Fruit fly (Drosophila melanogaster) whole organism, embryonic: ENCODE data around the gene Prosalpha6.

Experiments used
- Blimp-1 ChIP-seq: fragments of 200-800 bp; sonication (Bioruptor generic); optimal IDR thresholded peaks from 3 replicates; lab custom pipeline; 2018; ENCODE audit warnings: missing biosample characterization, missing genetic modification characterization, mild to moderate bottlenecking, moderate library complexity, missing genetic modification reagents
- BtbVII ChIP-seq: fragments of 200-800 bp; sonication (Bioruptor generic); optimal IDR thresholded peaks from 3 replicates; lab custom pipeline; 2017; ENCODE audit warnings: missing biosample characterization, mild to moderate bottlenecking, missing genetic modification characterization
- CG10147 ChIP-seq: fragments of 200-800 bp; sonication (Bioruptor generic); optimal IDR thresholded peaks from 2 replicates; lab custom pipeline; 2019; ENCODE audit warnings: missing biosample characterization, mild to moderate bottlenecking, missing genetic modification characterization, moderate library complexity
- CG10274 ChIP-seq: fragments of 200-800 bp; sonication (Bioruptor generic); optimal IDR thresholded peaks from 3 replicates; lab custom pipeline; 2017; ENCODE audit warnings: missing biosample characterization, mild to moderate bottlenecking, missing genetic modification characterization
- CG10321 ChIP-seq: fragments of 200-800 bp; sonication (Bioruptor generic); IDR thresholded peaks from 2 replicates; pipeline ENCODE4 v1.3.6; 2022; ENCODE audit warnings: missing biosample characterization, missing genetic modification characterization
- CG11085 ChIP-seq: fragments of 200-800 bp; sonication (Bioruptor generic); IDR thresholded peaks from 2 replicates; pipeline ENCODE4 v1.3.6; 2022; ENCODE audit warnings: missing biosample characterization, missing genetic modification characterization
- CG14667 ChIP-seq: fragments of 200-800 bp; sonication (Bioruptor generic); IDR thresholded peaks from 2 replicates; pipeline ENCODE4 v1.3.6; 2022; ENCODE audit warnings: missing biosample characterization, missing genetic modification characterization
- CG16863 ChIP-seq: fragments of 200-800 bp; sonication (Bioruptor generic); optimal IDR thresholded peaks from 3 replicates; lab custom pipeline; 2016; ENCODE audit warnings: missing biosample characterization, missing genetic modification characterization
- CG2889 ChIP-seq: fragments of 200-800 bp; sonication (Bioruptor generic); IDR thresholded peaks from 3 replicates; pipeline ENCODE4 v1.3.6; 2022; ENCODE audit warnings: missing biosample characterization, missing genetic modification characterization
- CG34224 ChIP-seq: fragments of 200-800 bp; sonication (Bioruptor generic); IDR thresholded peaks from 3 replicates; pipeline ENCODE4 v1.3.6; 2022; ENCODE audit warnings: missing biosample characterization, missing genetic modification characterization; ENCODE audit not compliant: partially characterized antibody
- CG4730 ChIP-seq: fragments of 200-800 bp; sonication (Bioruptor generic); IDR thresholded peaks from 2 replicates; pipeline ENCODE4 v1.3.6; 2022; ENCODE audit warnings: missing biosample characterization, missing genetic modification characterization
- CG6689 ChIP-seq: fragments of 200-800 bp; sonication (Bioruptor generic); IDR thresholded peaks from 2 replicates; pipeline ENCODE4 v1.3.6; 2022; ENCODE audit warnings: missing biosample characterization, missing genetic modification characterization
- CG6791 ChIP-seq: fragments of 200-800 bp; sonication (Bioruptor generic); IDR thresholded peaks from 3 replicates; pipeline ENCODE4 v1.3.6; 2022; ENCODE audit warnings: missing biosample characterization, missing genetic modification characterization; ENCODE audit not compliant: partially characterized antibody
- CG8388 ChIP-seq: fragments of 200-800 bp; sonication (Bioruptor generic); optimal IDR thresholded peaks from 2 replicates; lab custom pipeline; 2019; ENCODE audit warnings: missing biosample characterization, mild to moderate bottlenecking, missing genetic modification characterization, moderate library complexity
- CG9437 ChIP-seq: fragments of 200-800 bp; sonication (Bioruptor generic); optimal IDR thresholded peaks from 2 replicates; lab custom pipeline; 2018; ENCODE audit warnings: missing biosample characterization, mild to moderate bottlenecking, missing genetic modification characterization
- CoRest ChIP-seq: fragments of 200-800 bp; sonication (Bioruptor generic); optimal IDR thresholded peaks from 3 replicates; lab custom pipeline; 2018; ENCODE audit warnings: missing biosample characterization, mild to moderate bottlenecking, missing genetic modification characterization, moderate library complexity
- Dref ChIP-seq: fragments of 200-800 bp; sonication (Bioruptor generic); IDR thresholded peaks from 2 replicates; pipeline ENCODE4 v1.3.6; 2022; ENCODE audit warnings: missing biosample characterization, missing genetic modification characterization
- E2f2 ChIP-seq: fragments of 200-800 bp; sonication (Bioruptor generic); IDR thresholded peaks from 2 replicates; pipeline ENCODE4 v1.3.6; 2022; ENCODE audit warnings: missing biosample characterization, missing genetic modification characterization
- Ets97D ChIP-seq: fragments of 200-800 bp; sonication (Bioruptor generic); optimal IDR thresholded peaks from 3 replicates; lab custom pipeline; 2016; ENCODE audit warnings: missing biosample characterization, missing genetic modification characterization
- Fer3 ChIP-seq: fragments of 200-800 bp; sonication (Bioruptor generic); optimal IDR thresholded peaks from 2 replicates; lab custom pipeline; 2018; ENCODE audit warnings: missing biosample characterization, mild to moderate bottlenecking, missing genetic modification characterization, moderate library complexity
- Gug ChIP-seq: fragments of 200-800 bp; sonication (Bioruptor generic); IDR thresholded peaks from 4 replicates; pipeline ENCODE4 v1.3.6; 2022; ENCODE audit warnings: missing biosample characterization, missing genetic modification characterization
- HmgD ChIP-seq: fragments of 200-800 bp; sonication (Bioruptor generic); optimal IDR thresholded peaks from 3 replicates; lab custom pipeline; 2016; ENCODE audit warnings: missing biosample characterization, missing genetic modification characterization
- Hmx ChIP-seq: fragments of 200-800 bp; sonication (Bioruptor generic); optimal IDR thresholded peaks from 2 replicates; lab custom pipeline; 2016; ENCODE audit warnings: missing biosample characterization, missing genetic modification characterization
- Kr ChIP-seq: fragments of 200-800 bp; sonication (Bioruptor generic); optimal IDR thresholded peaks from 2 replicates; lab custom pipeline; 2017; ENCODE audit warnings: missing biosample characterization, mild to moderate bottlenecking, missing genetic modification characterization
- MBD-R2 ChIP-seq: fragments of 200-800 bp; sonication (Bioruptor generic); IDR thresholded peaks from 2 replicates; pipeline ENCODE4 v1.3.6; 2022; ENCODE audit warnings: missing biosample characterization, missing genetic modification characterization
- NC2α ChIP-seq: fragments of 200-800 bp; sonication (Bioruptor generic); optimal IDR thresholded peaks from 2 replicates; lab custom pipeline; 2016; ENCODE audit warnings: missing biosample characterization, missing genetic modification characterization
- Pdp1 ChIP-seq, 2 experiments: fragments of 200-800 bp; sonication (Bioruptor generic); optimal IDR thresholded peaks; 3 replicates each; lab custom pipeline; 2016; ENCODE audit warnings: missing biosample characterization in 2 of 2, missing genetic modification characterization in 2 of 2, mild to moderate bottlenecking in 1 of 2, moderate library complexity in 1 of 2
- Ravus ChIP-seq: fragments of 200-800 bp; sonication (Bioruptor generic); IDR thresholded peaks from 2 replicates; pipeline ENCODE4 v1.3.6; 2022; ENCODE audit warnings: missing biosample characterization, missing genetic modification characterization
- Rfx ChIP-seq: fragments of 200-800 bp; sonication (Bioruptor generic); IDR thresholded peaks from 2 replicates; pipeline ENCODE4 v1.3.6; 2022; ENCODE audit warnings: missing biosample characterization, missing genetic modification characterization
- Scr ChIP-seq: fragments of 200-800 bp; sonication (Bioruptor generic); IDR thresholded peaks from 2 replicates; pipeline ENCODE4 v1.3.6; 2022; ENCODE audit warnings: missing biosample characterization, missing genetic modification characterization; ENCODE audit not compliant: partially characterized antibody
- Six4 ChIP-seq: fragments of 200-800 bp; sonication (Bioruptor generic); optimal IDR thresholded peaks from 2 replicates; lab custom pipeline; 2016; ENCODE audit warnings: missing biosample characterization, missing genetic modification characterization
- Sox102F ChIP-seq: fragments of 200-800 bp; sonication (Bioruptor generic); optimal IDR thresholded peaks from 2 replicates; lab custom pipeline; 2018; ENCODE audit warnings: missing biosample characterization, mild to moderate bottlenecking, missing genetic modification characterization, moderate library complexity
- aop ChIP-seq: fragments of 200-800 bp; sonication (Bioruptor generic); IDR thresholded peaks from 2 replicates; pipeline ENCODE4 v1.3.6; 2022; ENCODE audit warnings: missing biosample characterization, missing genetic modification characterization
- caup ChIP-seq: fragments of 200-800 bp; sonication (Bioruptor generic); optimal IDR thresholded peaks from 3 replicates; lab custom pipeline; 2017; ENCODE audit warnings: missing biosample characterization, mild to moderate bottlenecking, missing genetic modification characterization, moderate library complexity; ENCODE audit not compliant: severe bottlenecking
- chinmo ChIP-seq: fragments of 200-800 bp; sonication (Bioruptor generic); IDR thresholded peaks from 4 replicates; pipeline ENCODE4 v1.3.6; 2022; ENCODE audit warnings: missing biosample characterization, missing genetic modification characterization; ENCODE audit not compliant: partially characterized antibody
- ci ChIP-seq: fragments of 200-800 bp; sonication (Bioruptor generic); IDR thresholded peaks from 3 replicates; pipeline ENCODE4 v1.3.6; 2022; ENCODE audit warnings: missing biosample characterization, missing genetic modification characterization
- ems ChIP-seq: fragments of 200-800 bp; sonication (Bioruptor generic); optimal IDR thresholded peaks from 3 replicates; lab custom pipeline; 2016; ENCODE audit warnings: missing biosample characterization, missing genetic modification characterization
- fd96Cb ChIP-seq: fragments of 200-800 bp; sonication (Bioruptor generic); optimal IDR thresholded peaks from 2 replicates; lab custom pipeline; 2018; ENCODE audit warnings: missing biosample characterization, mild to moderate bottlenecking, missing genetic modification characterization, moderate library complexity
- ftz-f1 ChIP-seq: fragments of 200-800 bp; sonication (Bioruptor generic); optimal IDR thresholded peaks from 2 replicates; lab custom pipeline; 2016; ENCODE audit warnings: missing biosample characterization, missing genetic modification characterization
- oc ChIP-seq: fragments of 200-800 bp; sonication (Bioruptor generic); optimal IDR thresholded peaks from 2 replicates; lab custom pipeline; 2018; ENCODE audit warnings: missing biosample characterization, mild to moderate bottlenecking, missing genetic modification characterization, moderate library complexity
- phol ChIP-seq: fragments of 200-800 bp; sonication (Bioruptor generic); optimal IDR thresholded peaks from 3 replicates; lab custom pipeline; 2018; ENCODE audit warnings: missing biosample characterization, mild to moderate bottlenecking, missing genetic modification characterization, moderate library complexity
- pzg ChIP-seq: fragments of 200-800 bp; sonication (Bioruptor generic); optimal IDR thresholded peaks from 3 replicates; lab custom pipeline; 2018; ENCODE audit warnings: missing biosample characterization, mild to moderate bottlenecking, missing genetic modification characterization, moderate library complexity
- sd ChIP-seq: fragments of 200-800 bp; sonication (Bioruptor generic); optimal IDR thresholded peaks from 3 replicates; lab custom pipeline; 2018; ENCODE audit warnings: missing biosample characterization, mild to moderate bottlenecking, missing genetic modification characterization, moderate library complexity
- sens ChIP-seq: fragments of 200-800 bp; sonication (Bioruptor generic); peaks from one replicate; lab custom pipeline; 2016; ENCODE audit warnings: missing biosample characterization, missing genetic modification characterization
- shn ChIP-seq: fragments of 200-800 bp; sonication (Bioruptor generic); optimal IDR thresholded peaks from 3 replicates; lab custom pipeline; 2016; ENCODE audit warnings: missing biosample characterization, missing genetic modification characterization
- slou ChIP-seq: fragments of 200-800 bp; sonication (Bioruptor generic); optimal IDR thresholded peaks from 3 replicates; lab custom pipeline; 2016; ENCODE audit warnings: missing biosample characterization, missing genetic modification characterization
- stwl ChIP-seq: fragments of 200-800 bp; sonication (Bioruptor generic); optimal IDR thresholded peaks from 3 replicates; lab custom pipeline; 2018; ENCODE audit warnings: missing biosample characterization, mild to moderate bottlenecking, missing genetic modification characterization, moderate library complexity
- tll ChIP-seq, 2 experiments: fragments of 200-800 bp in 1 of 2; fragments of >200 bp in 1 of 2; sonication (Bioruptor generic) in 1 of 2; optimal IDR thresholded peaks; 2 replicates each; lab custom pipeline; 2017 to 2019; ENCODE audit warnings: missing biosample characterization in 2 of 2, missing genetic modification characterization in 2 of 2, mild to moderate bottlenecking in 1 of 2, moderate library complexity in 1 of 2
- ttk ChIP-seq: fragments of 200-800 bp; sonication (Bioruptor generic); IDR thresholded peaks from 2 replicates; pipeline ENCODE4 v2.1.2; 2022; ENCODE audit warnings: missing biosample characterization, missing genetic modification characterization
- usp ChIP-seq: fragments of >200 bp; optimal IDR thresholded peaks from 2 replicates; lab custom pipeline; 2017; ENCODE audit warnings: missing biosample characterization, missing genetic modification characterization
- vfl ChIP-seq: fragments of 200-800 bp; sonication (Bioruptor generic); optimal IDR thresholded peaks from 2 replicates; lab custom pipeline; 2016; ENCODE audit warnings: missing biosample characterization, missing genetic modification characterization
- z ChIP-seq: fragments of 200-800 bp; sonication (Bioruptor generic); IDR thresholded peaks from 3 replicates; pipeline ENCODE4 v1.3.6; 2022; ENCODE audit warnings: missing biosample characterization, missing genetic modification characterization

Prosalpha6 gene

dm6 chr2L:10268688-10269087, 47.5 kb downstream of the Prosalpha6 start, which contains the start of gene CG4957:
TSS of gene CG4957 (plus strand) at chr2L:10268872.
- TF ChIP-seq oc (tag; lab: Kevin White, UChicago) = no peak
- TF ChIP-seq Ravus (GFP tag; lab: Robert Waterston, UW) = no peak
- no peak for TF ChIP-seq CG6791 (GFP tag; lab: Robert Waterston, UW)
- TF ChIP-seq E2f2 (GFP tag; lab: Robert Waterston, UW) = peak; percentile 46
- no peak for TF ChIP-seq Blimp-1 (GFP tag; lab: Kevin White, UChicago)
- no peak for TF ChIP-seq CG8388 (GFP tag; lab: Kevin White, UChicago)
- no peak for TF ChIP-seq CG4730
- TF ChIP-seq sens = peak; percentile 53
- TF ChIP-seq sd (tag; lab: Kevin White, UChicago) = peak; percentile 79
- no peak for TF ChIP-seq BtbVII (GFP tag; lab: Kevin White, UChicago)
- TF ChIP-seq fd96Cb (tag; lab: Kevin White, UChicago) = no peak
- TF ChIP-seq CG10274 (GFP tag; lab: Kevin White, UChicago) = no peak
- TF ChIP-seq vfl (GFP tag; lab: Kevin White, UChicago) = no peak
- no peak for TF ChIP-seq NC2α
- no peak for TF ChIP-seq ci (GFP tag; lab: Robert Waterston, UW)
- TF ChIP-seq Dref = no peak
- TF ChIP-seq ftz-f1 (GFP tag; lab: Kevin White, UChicago) = no peak
- TF ChIP-seq CG11085 (GFP tag; lab: Robert Waterston, UW) = no peak
- TF ChIP-seq CG16863 (GFP tag; lab: Kevin White, UChicago) = no peak
- no peak for TF ChIP-seq Fer3 (tag; lab: Kevin White, UChicago)
- no peak for TF ChIP-seq Sox102F
- TF ChIP-seq Ets97D = peak; percentile 14
- 0 out of 3 replicates have a peak, but pooled peaks have one; percentile 14 for TF ChIP-seq CG34224 (GFP tag; lab: Robert Waterston, UW)
- no peak for TF ChIP-seq usp (GFP tag; lab: Kevin White, UChicago)
- TF ChIP-seq stwl = peak; percentile 30
- TF ChIP-seq chinmo = 0 out of 4 replicates have a peak, but pooled peaks have one; percentile 25
- TF ChIP-seq tll (GFP tag; optimal IDR thresholded peaks at IDR 0.05; lab: Kevin White, UChicago) = no peak
- TF ChIP-seq CoRest (tag; lab: Kevin White, UChicago) = no peak
- TF ChIP-seq Pdp1 (GFP tag; optimal IDR thresholded peaks at IDR 0.05; lab: Kevin White, UChicago) = peak in 1 of 2 experiments; percentile 78
- TF ChIP-seq HmgD (GFP tag; lab: Kevin White, UChicago) = no peak
- no peak for TF ChIP-seq slou (GFP tag; lab: Kevin White, UChicago)
- no peak for TF ChIP-seq Scr
- TF ChIP-seq Rfx (GFP tag; lab: Robert Waterston, UW) = no peak
- TF ChIP-seq MBD-R2 (GFP tag; lab: Robert Waterston, UW) = peak; percentile 52
- TF ChIP-seq phol (tag; lab: Kevin White, UChicago) = no peak
- TF ChIP-seq shn (GFP tag; lab: Kevin White, UChicago) = no peak
- TF ChIP-seq CG10147 (GFP tag; lab: Kevin White, UChicago) = no peak
- no peak for TF ChIP-seq caup
- no peak for TF ChIP-seq Gug (GFP tag; lab: Robert Waterston, UW)
- no peak for TF ChIP-seq CG10321 (GFP tag; lab: Robert Waterston, UW)
- TF ChIP-seq pzg (GFP tag; lab: Kevin White, UChicago) = peak; percentile 33
- TF ChIP-seq CG14667 (GFP tag; lab: Robert Waterston, UW) = no peak
- TF ChIP-seq Hmx (GFP tag; lab: Kevin White, UChicago) = no peak
- no peak for TF ChIP-seq ems
- no peak for TF ChIP-seq z (GFP tag; lab: Robert Waterston, UW)
- TF ChIP-seq CG2889 (GFP tag; lab: Robert Waterston, UW) = no peak
- no peak for TF ChIP-seq Six4
- TF ChIP-seq Kr = no peak
- no peak for TF ChIP-seq CG9437 (GFP tag; lab: Kevin White, UChicago)
- TF ChIP-seq ttk (GFP tag; lab: Robert Waterston, UW) = no peak
- no peak for TF ChIP-seq CG6689 (GFP tag; lab: Robert Waterston, UW)
- TF ChIP-seq aop (GFP tag; lab: Robert Waterston, UW) = no peak
